Fruit fly (Drosophila melanogaster): ENCODE results near the gene chif.

DNA sequence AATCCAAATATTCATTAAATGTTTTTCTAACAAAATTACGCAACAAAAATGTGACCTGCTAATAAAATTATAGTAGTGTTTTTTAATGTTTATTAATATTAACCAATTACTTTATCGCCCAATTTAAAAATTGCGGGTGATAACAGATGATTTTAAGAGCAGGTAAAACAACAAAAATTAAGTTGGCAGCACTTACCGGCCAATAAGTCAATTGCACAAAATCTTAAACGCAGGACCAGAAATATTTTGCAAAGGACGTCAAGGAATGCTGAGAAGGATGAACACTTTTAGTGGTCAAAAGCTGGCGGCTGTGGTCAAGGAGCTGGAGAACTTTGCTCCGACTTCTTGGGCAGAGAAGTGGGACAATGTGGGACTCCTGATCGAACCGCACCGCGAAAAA is 25.5 kb downstream of the chif start, which contains the start of gene CG4278:
- TF ChIP-seq Hr78 (GFP tag; optimal IDR thresholded peaks at IDR 0.05) (no peak), pan (optimal IDR thresholded peaks at IDR 0.05) (no peak), fru (GFP tag; optimal IDR thresholded peaks at IDR 0.05) (no peak), Hnf4 (GFP tag; optimal IDR thresholded peaks at IDR 0.05) (no peak)

Data from whole organism, wandering third instar larva.